Worm (Caenorhabditis elegans) whole organism, L1 larva: ENCODE measurements around the gene srw-59.

Source experiments
- C34B4.2 ChIP-seq: sonication (generic microtip); optimal IDR thresholded peaks from 2 replicates; lab custom pipeline; 2017; ENCODE audit warnings: mild to moderate bottlenecking, missing genetic modification characterization, missing compliant biosample characterization
- aha-1 ChIP-seq: fragments of 150-350 bp; optimal IDR thresholded peaks from 2 replicates; lab custom pipeline; 2014; ENCODE audit warnings: missing biosample characterization, missing genetic modification characterization
- ama-1 ChIP-seq: fragments of 150-350 bp; optimal IDR thresholded peaks from 2 replicates; lab custom pipeline; 2014
- ceh-8 ChIP-seq: fragments of 200-800 bp; sonication (Bioruptor generic); optimal IDR thresholded peaks from 2 replicates; lab custom pipeline; 2018; ENCODE audit warnings: mild to moderate bottlenecking, missing genetic modification characterization, moderate library complexity, missing compliant biosample characterization
- efl-1 ChIP-seq, 4 experiments: fragments of 150-350 bp; optimal IDR thresholded peaks in 3 of 4; peaks in 1 of 4; 1 replicate in 1 of 4; 2 replicates in 3 of 4; lab custom pipeline; 2014; ENCODE audit warnings: missing biosample characterization in 2 of 4, missing genetic modification characterization in 2 of 4, missing genetic modification reagents in 2 of 4
- efl-3 ChIP-seq: fragments of 200-800 bp; sonication (Bioruptor generic); optimal IDR thresholded peaks from 2 replicates; lab custom pipeline; 2018; ENCODE audit warnings: mild to moderate bottlenecking, missing genetic modification characterization, missing compliant biosample characterization
- egl-13 ChIP-seq: sonication (generic microtip); optimal IDR thresholded peaks from 2 replicates; lab custom pipeline; 2016; ENCODE audit warnings: missing genotype, missing genetic modification reagents, missing genetic modification characterization, missing compliant biosample characterization
- elt-2 ChIP-seq: sonication (generic microtip); optimal IDR thresholded peaks from 2 replicates; lab custom pipeline; 2016; ENCODE audit warnings: missing genetic modification characterization, mild to moderate bottlenecking, inconsistent platforms, missing compliant biosample characterization, missing genetic modification reagents
- lin-14 ChIP-seq: fragments of 200-800 bp; sonication (Bioruptor generic); optimal IDR thresholded peaks from 2 replicates; lab custom pipeline; 2018; ENCODE audit warnings: mild to moderate bottlenecking, missing genetic modification characterization, moderate library complexity, missing compliant biosample characterization
- lsy-2 ChIP-seq, 2 experiments: fragments of 150-350 bp; optimal IDR thresholded peaks; 2 replicates each; lab custom pipeline; 2014; ENCODE audit warnings: missing biosample characterization in 2 of 2, missing genetic modification characterization in 2 of 2
- mep-1 ChIP-seq: fragments of 150-350 bp; optimal IDR thresholded peaks from 2 replicates; lab custom pipeline; 2014; ENCODE audit warnings: missing biosample characterization, missing genetic modification characterization
- nhr-11 ChIP-seq: fragments of 150-350 bp; optimal IDR thresholded peaks from 2 replicates; lab custom pipeline; 2014; ENCODE audit warnings: missing biosample characterization, missing genetic modification characterization
- nhr-12 ChIP-seq: sonication (generic microtip); optimal IDR thresholded peaks from 2 replicates; lab custom pipeline; 2017; ENCODE audit warnings: missing biosample characterization, missing genetic modification characterization
- nhr-77 ChIP-seq: fragments of 150-350 bp; optimal IDR thresholded peaks from 2 replicates; lab custom pipeline; 2014; ENCODE audit warnings: missing biosample characterization, missing genetic modification characterization
- nhr-85 ChIP-seq: sonication (generic microtip); peaks from one replicate; lab custom pipeline; 2016; ENCODE audit warnings: missing genetic modification characterization, inconsistent platforms, missing compliant biosample characterization
- rnt-1 ChIP-seq: sonication (generic microtip); optimal IDR thresholded peaks from 2 replicates; lab custom pipeline; 2016; ENCODE audit warnings: mild to moderate bottlenecking, missing genetic modification characterization, moderate library complexity, missing compliant biosample characterization
- sox-4 ChIP-seq: sonication (generic microtip); optimal IDR thresholded peaks from 2 replicates; lab custom pipeline; 2016; ENCODE audit warnings: missing genetic modification characterization, missing compliant biosample characterization
- unc-130 ChIP-seq: fragments of 150-350 bp; optimal IDR thresholded peaks from 2 replicates; lab custom pipeline; 2017; ENCODE audit warnings: missing biosample characterization, missing genetic modification characterization, inconsistent platforms
- vab-15 ChIP-seq: sonication (generic microtip); optimal IDR thresholded peaks from 2 replicates; lab custom pipeline; 2017; ENCODE audit warnings: missing genotype, mild to moderate bottlenecking, missing genetic modification characterization, missing compliant biosample characterization
- xbp-1 ChIP-seq: sonication (generic microtip); optimal IDR thresholded peaks from 2 replicates; lab custom pipeline; 2016; ENCODE audit warnings: missing genetic modification characterization, missing compliant biosample characterization

srw-59 gene

DNA sequence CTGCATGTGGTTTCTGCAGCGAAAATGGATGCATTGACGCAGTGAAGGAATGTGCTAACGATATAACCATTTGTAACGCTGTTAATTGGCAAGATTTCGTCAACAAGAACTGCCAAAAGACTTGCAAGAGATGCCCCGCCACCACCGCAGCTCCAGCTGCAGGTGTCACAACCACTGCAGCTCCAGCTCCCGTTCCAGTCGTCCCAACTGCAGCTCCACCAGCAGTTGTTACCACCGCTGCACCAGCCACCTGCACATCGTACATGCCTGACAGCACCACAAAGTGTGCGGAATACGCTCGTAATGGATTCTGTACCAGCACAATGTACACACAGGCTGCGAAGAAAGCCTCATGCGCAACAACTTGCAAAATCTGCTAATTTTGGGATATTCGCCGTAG is 38.1 kb downstream of the srw-59 start:
- TF ChIP-seq nhr-85 (tag; lab: Kevin White, UChicago), result no peak
- TF ChIP-seq ceh-8, result no peak
- no peak for TF ChIP-seq efl-3 (GFP tag; lab: Kevin White, UChicago)
- no peak for TF ChIP-seq xbp-1 (tag; lab: Kevin White, UChicago)
- TF ChIP-seq nhr-77 (tag; lab: Kevin White, UChicago), result no peak
- no peak for TF ChIP-seq vab-15 (tag; lab: Kevin White, UChicago)
- TF ChIP-seq aha-1 (tag; lab: Kevin White, UChicago), result no peak
- TF ChIP-seq lsy-2 (tag; optimal IDR thresholded peaks at IDR 0.05; lab: Kevin White, UChicago), result no peak
- TF ChIP-seq C34B4.2, result no peak
- no peak for TF ChIP-seq ama-1 (lab: Kevin White, UChicago)
- TF ChIP-seq nhr-12, result no peak
- TF ChIP-seq mep-1 (tag; lab: Kevin White, UChicago), result no peak
- no peak for TF ChIP-seq egl-13
- no peak for TF ChIP-seq nhr-11 (tag; lab: Kevin White, UChicago)

ce11 chrV:15911848-15912247 is 39.0 kb downstream of the srw-59 start, which contains the start of gene F35E8.6:
F35E8.6 (plus strand) TSS chrV:15912148.
- TF ChIP-seq xbp-1 (tag; lab: Kevin White, UChicago), result no peak
- no peak for TF ChIP-seq lin-14 (GFP tag; lab: Kevin White, UChicago)
- no peak for TF ChIP-seq rnt-1
- no peak for TF ChIP-seq unc-130 (tag; lab: Kevin White, UChicago)

- peak; percentile 4 for TF ChIP-seq elt-2
Measured at ce11 chrV:15905530-15905929, 45.3 kb downstream of the srw-59 start, which contains the start of the genes F35E8.1 and F35E8.2. F35E8.1 (minus strand) TSS chrV:15905630. F35E8.2 (plus strand) TSS chrV:15905661.

ce11 chrV:15900564-15900963 is 50.2 kb downstream of the srw-59 start:
- TF ChIP-seq efl-1 (optimal IDR thresholded peaks at IDR 0.05; lab: Kevin White, UChicago), result no peak
- peak in 1 of 2 experiments; percentile 90 for TF ChIP-seq efl-1 (GFP tag; optimal IDR thresholded peaks at IDR 0.05 in 1 of 2; lab: Kevin White, UChicago)
- no peak for TF ChIP-seq sox-4
